Fruit fly (Drosophila melanogaster): ENCODE results near the gene Idgf2.
A peak's percentile ranks its signal among the peaks of the same experiment; 100 is the strongest.

DNA sequence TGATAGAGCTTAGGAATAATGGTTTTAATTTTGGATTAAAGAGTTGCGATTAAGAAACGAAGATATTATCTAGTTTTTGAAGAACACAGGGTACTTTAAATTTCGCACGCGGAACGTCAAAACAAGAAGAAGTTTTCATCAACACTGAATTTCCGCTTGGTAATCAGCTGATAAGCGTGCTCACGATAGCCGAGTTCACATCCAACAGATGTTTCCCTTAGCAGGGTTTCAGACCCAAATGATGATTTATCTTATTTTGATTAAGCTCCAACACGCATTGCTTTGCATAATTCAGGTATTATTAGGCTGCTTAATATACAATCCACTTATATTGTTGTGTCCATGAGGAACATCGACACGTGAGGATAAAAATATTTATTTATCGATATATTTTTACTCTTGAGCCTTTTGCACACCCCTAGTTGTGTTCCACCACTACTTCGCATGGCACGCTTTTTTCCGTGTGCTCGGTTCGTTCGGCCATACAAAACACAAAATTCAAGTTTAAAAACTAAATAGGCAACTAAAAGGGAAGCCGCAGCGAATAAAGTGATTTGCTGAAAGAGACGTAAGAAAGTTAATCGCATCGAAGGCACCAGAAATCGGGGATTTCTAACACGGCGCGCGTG is 44.1 kb downstream of the Idgf2 start, which contains the start of gene Tpr2:
- TF ChIP-seq CG32121 (GFP tag; IDR thresholded peaks at IDR 0.05): no peak
- no peak for TF ChIP-seq Ets98B (GFP tag; IDR thresholded peaks at IDR 0.05)
- no peak for TF ChIP-seq fd96Ca (GFP tag; IDR thresholded peaks at IDR 0.05)
- no peak for TF ChIP-seq CG8301 (tag; optimal IDR thresholded peaks at IDR 0.05)
- TF ChIP-seq CG14655 (GFP tag; optimal IDR thresholded peaks at IDR 0.05): no peak
- TF ChIP-seq CG9948 (tag; optimal IDR thresholded peaks at IDR 0.05): no peak
- TF ChIP-seq CG8159 (tag; optimal IDR thresholded peaks at IDR 0.05): peak; percentile 21
- TF ChIP-seq Snoo (tag; optimal IDR thresholded peaks at IDR 0.05): peak; percentile 41
- no peak for TF ChIP-seq CG13204 (GFP tag; optimal IDR thresholded peaks at IDR 0.05)
